Worm (Caenorhabditis elegans) whole organism, early embryonic: Measurements from ENCODE around the gene ZK354.3.
"Not testable (repeated sequence)": the region's sequence is repeated elsewhere in the genome, so short reads cannot be mapped to it uniquely, and the experiment has no call there.

Experiments used
- B0310.2 ChIP-seq: sonication (generic microtip); optimal IDR thresholded peaks from 2 replicates; lab custom pipeline; 2016; ENCODE audit warnings: mild to moderate bottlenecking, missing genetic modification characterization, missing compliant biosample characterization
- F13C5.2 ChIP-seq: sonication (generic microtip); optimal IDR thresholded peaks from 2 replicates; lab custom pipeline; 2017; ENCODE audit warnings: mild to moderate bottlenecking, missing genetic modification characterization, inconsistent platforms, missing compliant biosample characterization
- aly-1 ChIP-seq: sonication (generic microtip); optimal IDR thresholded peaks from 2 replicates; lab custom pipeline; 2016; ENCODE audit warnings: missing genetic modification characterization, missing compliant biosample characterization
- ama-1 ChIP-seq: fragments of 150-350 bp; optimal IDR thresholded peaks from 2 replicates; lab custom pipeline; 2014
- ceh-13 ChIP-seq: fragments of 200-800 bp; sonication (Bioruptor generic); optimal IDR thresholded peaks from 2 replicates; lab custom pipeline; 2018; ENCODE audit warnings: mild to moderate bottlenecking, missing genetic modification characterization, missing compliant biosample characterization
- ceh-36 ChIP-seq: sonication (generic microtip); optimal IDR thresholded peaks from 2 replicates; lab custom pipeline; 2016; ENCODE audit warnings: missing genetic modification characterization, inconsistent platforms, missing compliant biosample characterization
- ets-7 ChIP-seq: sonication (generic microtip); optimal IDR thresholded peaks from 2 replicates; lab custom pipeline; 2016; ENCODE audit warnings: missing genotype, missing genetic modification characterization, missing compliant biosample characterization
- flt-1 ChIP-seq: fragments of 200-800 bp; sonication (Bioruptor generic); IDR thresholded peaks from 2 replicates; pipeline ENCODE4 v1.3.6; 2022; ENCODE audit warnings: missing genetic modification characterization, missing compliant biosample characterization
- hmbx-1 ChIP-seq: sonication (generic microtip); optimal IDR thresholded peaks from 2 replicates; lab custom pipeline; 2016; ENCODE audit warnings: mild to moderate bottlenecking, missing genetic modification characterization, missing compliant biosample characterization
- hmg-4 ChIP-seq: fragments of 200-800 bp; sonication (Bioruptor generic); optimal IDR thresholded peaks from 2 replicates; lab custom pipeline; 2018; ENCODE audit warnings: mild to moderate bottlenecking, missing genetic modification characterization, missing compliant biosample characterization
- hnd-1 ChIP-seq: sonication (generic microtip); optimal IDR thresholded peaks from 2 replicates; lab custom pipeline; 2016; ENCODE audit warnings: missing genetic modification characterization, missing compliant biosample characterization
- pes-1 ChIP-seq: fragments of 200-800 bp; sonication (Bioruptor generic); IDR thresholded peaks from 2 replicates; pipeline ENCODE4 v1.3.6; 2022; ENCODE audit warnings: missing genetic modification reagents, missing genetic modification characterization, missing compliant biosample characterization
- scrt-1 ChIP-seq: fragments of 200-800 bp; sonication (Bioruptor generic); IDR thresholded peaks from 2 replicates; pipeline ENCODE4 v1.3.6; 2022; ENCODE audit warnings: missing genetic modification characterization, missing compliant biosample characterization
- sea-1 ChIP-seq: fragments of 200-800 bp; sonication (Bioruptor generic); conservative IDR thresholded peaks from 2 replicates; pipeline ENCODE4 v1.3.6; 2022; ENCODE audit warnings: missing genetic modification characterization, missing compliant biosample characterization
- tbx-11 ChIP-seq: fragments of 200-800 bp; sonication (Bioruptor generic); IDR thresholded peaks from 2 replicates; pipeline ENCODE4 v1.3.6; 2022; ENCODE audit warnings: missing genetic modification characterization, missing compliant biosample characterization
- tbx-37 ChIP-seq: fragments of 200-800 bp; sonication (Bioruptor generic); conservative IDR thresholded peaks from 2 replicates; pipeline ENCODE4 v1.3.6; 2022; ENCODE audit warnings: missing genetic modification reagents, missing genetic modification characterization, missing compliant biosample characterization
- tra-4 ChIP-seq: sonication (generic microtip); optimal IDR thresholded peaks from 2 replicates; lab custom pipeline; 2017; ENCODE audit warnings: missing genetic modification characterization, missing compliant biosample characterization

ZK354.3 gene

DNA sequence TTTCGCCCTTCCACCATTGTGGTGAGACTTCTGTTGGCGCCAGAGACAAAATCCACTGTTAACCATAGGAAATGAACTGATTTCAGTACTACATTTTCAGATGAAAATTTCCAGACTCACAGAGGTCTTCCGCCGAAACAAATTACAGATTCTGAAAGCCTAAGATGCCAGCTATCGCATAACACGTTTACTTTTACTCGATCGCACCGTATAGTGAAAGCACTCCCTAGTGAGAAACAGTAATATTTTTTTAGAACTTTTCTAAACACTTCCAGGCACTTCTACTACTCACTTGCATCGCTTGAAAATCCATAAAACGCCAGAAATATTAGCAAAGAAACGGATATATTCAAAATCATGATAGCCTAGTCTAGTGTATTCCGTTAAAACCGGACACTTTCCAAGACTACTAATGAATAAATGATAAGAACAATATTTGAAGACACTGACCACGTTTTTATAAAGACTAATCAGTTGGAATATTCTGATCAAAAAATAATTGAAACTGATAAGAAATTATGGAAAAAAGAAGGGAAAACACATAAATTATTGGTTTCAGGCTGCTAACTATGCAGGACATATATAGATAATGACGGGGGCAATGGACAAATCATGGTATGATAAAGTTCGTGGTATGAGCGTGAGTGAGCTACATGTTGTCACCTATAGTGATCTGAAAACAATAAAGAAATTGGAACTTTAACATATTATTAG lies 40.8 kb downstream of the ZK354.3 start, which contains the start of gene gba-4:
Gene gba-4, minus strand, starts transcription at position 418 of the 714 bp plus-strand sequence.
- not testable (repeated sequence) for TF ChIP-seq hmbx-1 (tag; lab: Kevin White, UChicago); sea-1; ets-7 (tag; lab: Kevin White, UChicago)

DNA sequence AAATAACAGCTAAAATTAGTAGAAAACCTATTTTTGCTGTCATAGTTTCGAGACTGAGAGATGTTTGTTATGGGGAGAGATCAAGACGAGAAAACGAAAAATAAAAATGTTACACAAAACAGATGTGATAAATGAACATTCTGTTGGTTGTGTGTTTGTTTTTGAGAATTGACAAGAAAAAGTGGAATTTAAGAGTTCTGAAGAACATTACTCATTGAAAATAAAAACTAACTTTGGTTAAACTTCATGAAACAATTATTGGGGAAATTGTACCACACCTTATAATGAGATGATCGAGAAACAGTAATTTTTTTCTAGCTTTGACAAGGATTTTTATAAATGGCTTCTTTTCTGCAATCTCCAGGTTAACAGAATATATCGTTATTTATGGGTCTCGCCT lies 43.5 kb downstream of the ZK354.3 start, which contains the start of gene Y4C6B.7:
Gene Y4C6B.7, minus strand, starts transcription at position 101 of the 400 bp plus-strand sequence.
- no peak for TF ChIP-seq hnd-1
- no peak for TF ChIP-seq tbx-11 (GFP tag; lab: Robert Waterston, UW)
- TF ChIP-seq B0310.2 (tag; lab: Kevin White, UChicago): no peak
- TF ChIP-seq ceh-36: no peak
- no peak for TF ChIP-seq sea-1
- no peak for TF ChIP-seq hmg-4 (GFP tag; lab: Kevin White, UChicago)
- no peak for TF ChIP-seq ama-1

DNA sequence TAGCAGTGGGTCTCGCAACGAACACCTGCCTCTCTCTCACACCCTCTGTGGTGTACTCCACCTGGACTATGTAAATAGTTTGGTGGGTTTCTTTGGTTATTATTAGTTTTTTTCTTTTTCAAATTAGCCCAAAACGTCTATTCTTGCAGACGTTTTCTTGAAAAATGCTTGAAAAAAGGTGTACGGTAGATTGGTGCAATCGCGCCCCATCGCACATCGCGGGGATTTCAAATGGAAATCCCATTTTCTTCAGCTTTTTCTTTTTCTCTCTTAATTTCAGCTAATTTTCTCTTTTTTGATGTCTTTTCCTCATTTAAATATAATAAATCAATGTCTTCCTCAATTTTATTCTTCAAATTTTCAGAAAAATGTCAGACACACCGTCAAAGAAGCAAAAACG lies 44.3 kb downstream of the ZK354.3 start, which contains the start of gene Y4C6B.1:
Gene Y4C6B.1, plus strand, starts transcription at position 365 of the 400 bp plus-strand sequence.
- TF ChIP-seq flt-1 (GFP tag; lab: Robert Waterston, UW) (no peak), hmbx-1 (tag; lab: Kevin White, UChicago) (no peak), ceh-13 (GFP tag; lab: Kevin White, UChicago) (no peak), F13C5.2 (tag; lab: Kevin White, UChicago) (no peak), pes-1 (GFP tag; lab: Robert Waterston, UW) (0 out of 2 replicates have a peak, but pooled peaks have one; percentile 41), hnd-1 (no peak), ets-7 (tag; lab: Kevin White, UChicago) (no peak), tbx-11 (GFP tag; lab: Robert Waterston, UW) (no peak), aly-1 (no peak)

DNA sequence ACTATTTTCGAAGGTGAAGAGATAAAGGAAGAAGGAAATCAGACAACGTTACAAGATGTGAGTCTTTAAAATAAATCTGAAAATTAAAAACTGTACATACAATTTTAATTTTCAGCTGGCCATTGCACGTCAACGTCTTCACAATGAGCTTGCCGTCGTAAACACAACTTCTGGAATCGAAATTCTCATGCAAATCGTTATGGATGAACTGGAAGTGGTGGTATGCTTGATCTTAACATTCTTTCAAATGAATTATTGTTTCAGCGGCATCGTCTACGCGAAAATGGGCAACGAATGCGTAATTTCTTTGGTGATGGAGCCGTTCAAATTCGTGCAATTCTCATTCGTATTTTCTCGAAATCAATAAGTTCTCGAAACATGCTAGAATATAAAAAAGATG lies 44.7 kb downstream of the ZK354.3 start:
- TF ChIP-seq tbx-37 (GFP tag; lab: Robert Waterston, UW) (no peak), F13C5.2 (tag; lab: Kevin White, UChicago) (no peak), hnd-1 (no peak), hmg-4 (GFP tag; lab: Kevin White, UChicago) (no peak), tra-4 (tag; lab: Kevin White, UChicago) (no peak), hmbx-1 (tag; lab: Kevin White, UChicago) (no peak), ceh-36 (no peak), sea-1 (no peak), ets-7 (tag; lab: Kevin White, UChicago) (no peak), ceh-13 (GFP tag; lab: Kevin White, UChicago) (no peak), B0310.2 (tag; lab: Kevin White, UChicago) (no peak), tbx-11 (GFP tag; lab: Robert Waterston, UW) (no peak), pes-1 (GFP tag; lab: Robert Waterston, UW) (no peak), aly-1 (no peak), ama-1 (no peak), flt-1 (GFP tag; lab: Robert Waterston, UW) (no peak), scrt-1 (GFP tag; lab: Robert Waterston, UW) (no peak)

DNA sequence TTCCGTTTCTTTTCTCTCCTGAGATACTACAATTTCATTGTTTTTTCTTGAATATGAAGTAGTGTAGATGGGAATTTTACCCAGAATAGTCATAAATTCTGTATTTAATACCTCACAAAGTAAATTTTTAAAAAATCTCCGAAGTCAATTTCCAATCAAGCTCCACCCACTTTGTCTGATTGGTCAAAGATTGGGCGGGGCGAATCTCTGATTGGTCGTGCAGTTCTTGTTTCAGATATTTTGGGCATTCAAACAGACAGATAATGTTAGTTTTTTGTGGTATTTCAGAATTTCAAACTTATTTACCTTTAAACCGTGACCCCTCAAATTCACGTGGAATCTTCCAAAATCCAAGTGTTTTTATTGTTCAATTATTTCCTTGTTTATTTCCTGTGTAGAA lies 50.7 kb downstream of the ZK354.3 start, which contains the start of gene F41H10.5:
Gene F41H10.5, plus strand, starts transcription at position 375 of the 400 bp plus-strand sequence.
- no peak for TF ChIP-seq ets-7 (tag; lab: Kevin White, UChicago)
- TF ChIP-seq hmbx-1 (tag; lab: Kevin White, UChicago): no peak
